Worm (Caenorhabditis elegans): ENCODE measurements around the gene R07A4.2.

R07A4.2 gene

ce11 chrX:10746388-10746787, at the start of gene R07A4.2:
Gene R07A4.2 (minus strand): TSS chrX:10746488.
- no peak for TF ChIP-seq fkh-10 (GFP tag; optimal IDR thresholded peaks at IDR 0.05)
- TF ChIP-seq pqm-1 (tag; optimal IDR thresholded peaks at IDR 0.05): no peak

DNA sequence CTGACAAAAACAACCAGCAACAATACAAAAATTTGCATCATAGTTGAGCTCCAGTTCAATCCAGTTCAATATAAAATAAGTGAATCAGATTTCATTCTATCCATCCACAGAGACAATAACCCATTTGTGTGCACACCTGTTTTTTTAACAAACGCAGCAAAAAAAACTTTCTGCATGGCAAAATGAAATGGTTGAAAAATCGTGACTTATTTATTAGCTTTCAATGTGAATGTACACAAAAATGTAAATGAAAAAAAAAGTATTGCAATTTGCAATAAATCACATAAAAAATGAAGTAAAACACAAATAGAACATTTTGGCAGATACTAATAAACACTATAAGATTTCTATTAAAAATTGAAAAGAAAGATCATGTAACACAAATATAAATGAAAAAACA, 48.4 kb upstream of the R07A4.2 start, which contains the start of gene T05A10.6:
Gene T05A10.6 (minus strand): TSS at position 101 of the 400 bp plus-strand sequence.
- TF ChIP-seq pha-4 (tag; optimal IDR thresholded peaks at IDR 0.05): no peak
- TF ChIP-seq jun-1 (tag; optimal IDR thresholded peaks at IDR 0.05): no peak

DNA sequence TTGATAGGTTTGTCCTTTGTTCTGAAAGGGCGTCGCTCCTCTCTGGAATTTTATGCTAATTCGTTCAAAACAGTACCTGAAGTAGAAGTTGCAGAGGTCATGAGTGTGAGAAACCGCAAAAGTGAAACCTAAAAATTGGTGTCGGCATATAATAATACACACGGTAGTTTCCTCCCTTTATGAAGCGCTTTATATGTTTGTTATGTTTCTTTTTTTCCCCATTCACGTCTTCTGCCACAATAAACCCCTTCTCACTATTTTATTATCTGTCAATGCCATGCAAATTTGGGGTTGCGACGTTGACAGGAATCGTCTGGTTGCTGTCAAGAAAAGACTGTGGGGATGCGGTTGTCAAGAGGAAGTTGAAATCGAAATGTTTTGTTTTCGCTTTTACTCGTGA, 46.1 kb upstream of the R07A4.2 start, which contains the start of gene vap-2:
Gene vap-2 (minus strand): TSS at position 101 of the 400 bp plus-strand sequence.
- TF ChIP-seq ceh-82 (tag; optimal IDR thresholded peaks at IDR 0.05) (no peak), fos-1 (tag; optimal IDR thresholded peaks at IDR 0.05) (no peak), nhr-28 (tag; optimal IDR thresholded peaks at IDR 0.05) (no peak), egl-5 (tag; optimal IDR thresholded peaks at IDR 0.05) (no peak), ceh-9 (tag; optimal IDR thresholded peaks at IDR 0.05) (no peak), nhr-25 (tag; optimal IDR thresholded peaks at IDR 0.05) (no peak), ceh-16 (tag; optimal IDR thresholded peaks at IDR 0.05) (no peak), R02D3.7 (tag; optimal IDR thresholded peaks at IDR 0.05) (no peak)

ce11 chrX:10787203-10787602, 40.9 kb upstream of the R07A4.2 start, which contains the start of gene ttr-14:
Gene ttr-14 (plus strand): TSS chrX:10787503.
- TF ChIP-seq sea-2 (GFP tag; optimal IDR thresholded peaks at IDR 0.05) (no peak), lin-15B (tag; optimal IDR thresholded peaks at IDR 0.05) (no peak), nhr-28 (tag; optimal IDR thresholded peaks at IDR 0.05) (no peak), lsy-12 (tag; optimal IDR thresholded peaks at IDR 0.05) (no peak), mml-1 (tag; optimal IDR thresholded peaks at IDR 0.05) (no peak), nhr-23 (tag; optimal IDR thresholded peaks at IDR 0.05) (no peak), fos-1 (tag; optimal IDR thresholded peaks at IDR 0.05) (no peak), daf-12 (tag; optimal IDR thresholded peaks at IDR 0.05) (no peak), ceh-16 (tag; optimal IDR thresholded peaks at IDR 0.05) (no peak), ztf-4 (tag; optimal IDR thresholded peaks at IDR 0.05) (no peak), egl-27 (tag; optimal IDR thresholded peaks at IDR 0.05) (no peak), skn-1 (tag; optimal IDR thresholded peaks at IDR 0.05) (no peak), ZK546.5 (tag; optimal IDR thresholded peaks at IDR 0.05) (no peak), nhr-237 (tag; optimal IDR thresholded peaks at IDR 0.05) (no peak)

- no peak for TF ChIP-seq ceh-16 (tag; optimal IDR thresholded peaks at IDR 0.05)
- no peak for TF ChIP-seq lin-39 (tag; optimal IDR thresholded peaks at IDR 0.05)
- no peak for TF ChIP-seq nhr-77 (tag; optimal IDR thresholded peaks at IDR 0.05)
- TF ChIP-seq jun-1 (tag; optimal IDR thresholded peaks at IDR 0.05): no peak
- TF ChIP-seq fkh-10 (GFP tag; optimal IDR thresholded peaks at IDR 0.05): no peak
- TF ChIP-seq ceh-82 (tag; optimal IDR thresholded peaks at IDR 0.05): no peak
- TF ChIP-seq zag-1 (tag; optimal IDR thresholded peaks at IDR 0.05): no peak
- TF ChIP-seq aly-2 (tag; optimal IDR thresholded peaks at IDR 0.05): no peak
- no peak for TF ChIP-seq nhr-28 (tag; optimal IDR thresholded peaks at IDR 0.05)
- TF ChIP-seq nhr-25 (tag; optimal IDR thresholded peaks at IDR 0.05): no peak
- no peak for TF ChIP-seq ceh-28 (tag; optimal IDR thresholded peaks at IDR 0.05)
- no peak for TF ChIP-seq elt-3 (tag; optimal IDR thresholded peaks at IDR 0.05)
- TF ChIP-seq skn-1 (tag; optimal IDR thresholded peaks at IDR 0.05): no peak
- no peak for TF ChIP-seq nhr-237 (tag; optimal IDR thresholded peaks at IDR 0.05)
- TF ChIP-seq ceh-9 (tag; optimal IDR thresholded peaks at IDR 0.05): no peak
- TF ChIP-seq pha-4 (tag; optimal IDR thresholded peaks at IDR 0.05): no peak
- no peak for TF ChIP-seq elt-2 (tag; optimal IDR thresholded peaks at IDR 0.05)
- no peak for TF ChIP-seq lin-15B (tag; optimal IDR thresholded peaks at IDR 0.05)
- TF ChIP-seq snpc-4 (tag; optimal IDR thresholded peaks at IDR 0.05): no peak
- no peak for TF ChIP-seq lsy-12 (tag; optimal IDR thresholded peaks at IDR 0.05)
Measured at ce11 chrX:10783822-10784221, 37.5 kb upstream of the R07A4.2 start, which contains the start of gene clc-4. Gene clc-4 (minus strand): TSS chrX:10783922.

DNA sequence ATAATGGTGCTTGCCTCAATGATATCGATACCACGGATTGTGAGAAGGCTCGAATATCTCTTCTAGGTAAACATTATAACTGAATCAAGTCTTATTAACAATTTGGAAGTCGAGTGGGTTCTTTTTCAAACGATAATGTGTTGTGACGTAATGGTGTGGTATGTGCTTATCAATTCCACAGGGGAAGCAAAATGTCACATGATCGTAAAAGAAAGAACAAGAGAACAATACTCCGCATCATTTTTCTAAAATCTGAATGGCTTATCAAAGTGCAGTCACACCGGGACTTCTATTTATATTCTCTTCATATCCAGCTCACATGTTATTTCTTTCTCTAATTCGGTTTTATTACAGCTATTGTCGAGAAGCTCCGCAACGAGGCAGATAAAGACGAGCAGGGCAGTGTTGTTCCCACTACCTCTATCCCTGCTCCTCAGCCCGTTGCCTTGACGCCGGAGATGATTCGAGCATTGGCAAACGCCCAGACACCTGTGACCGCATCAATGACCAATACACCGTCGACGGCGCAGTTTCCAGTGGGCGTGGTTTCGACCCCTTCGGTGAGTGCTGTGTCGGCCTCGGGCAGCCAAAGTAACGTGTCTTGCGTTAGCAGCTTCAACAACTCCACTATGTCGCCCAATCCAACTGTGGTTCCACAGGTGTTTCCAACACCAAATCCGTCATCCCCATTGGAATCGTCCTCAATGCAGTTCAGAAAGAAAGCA, 34.4 kb upstream of the R07A4.2 start:
- peak; percentile 53 for TF ChIP-seq pqm-1 (tag; optimal IDR thresholded peaks at IDR 0.05)
- TF ChIP-seq egl-27 (tag; optimal IDR thresholded peaks at IDR 0.05): no peak
- TF ChIP-seq jun-1 (tag; optimal IDR thresholded peaks at IDR 0.05): peak; percentile 48
- TF ChIP-seq elt-2 (tag; optimal IDR thresholded peaks at IDR 0.05): peak; percentile 75

Measured in whole organism, L3 larva.